Fruit fly (Drosophila melanogaster) whole organism, embryonic: Measurements from ENCODE around the gene Mst98Cb.
A peak's percentile ranks its signal among the peaks of the same experiment; 100 is the strongest.

ENCODE experiments used
- Atf-2 ChIP-seq: fragments of 200-800 bp; sonication (Bioruptor generic); optimal IDR thresholded peaks from 2 replicates; lab custom pipeline; 2016; ENCODE audit warnings: missing biosample characterization, missing genetic modification characterization
- Awh ChIP-seq: fragments of 200-800 bp; sonication (Bioruptor generic); IDR thresholded peaks from 2 replicates; pipeline ENCODE4, ENCODE4 v1.3.6; 2022; ENCODE audit warnings: missing biosample characterization, missing genetic modification characterization
- Bteb2 ChIP-seq: fragments of 200-800 bp; sonication (Bioruptor generic); optimal IDR thresholded peaks from 2 replicates; lab custom pipeline; 2016; ENCODE audit warnings: missing biosample characterization, missing genetic modification characterization
- CG10209 ChIP-seq: fragments of 200-800 bp; sonication (Bioruptor generic); optimal IDR thresholded peaks from 3 replicates; lab custom pipeline; 2017; ENCODE audit warnings: missing biosample characterization, mild to moderate bottlenecking, missing genetic modification characterization, missing genetic modification reagents
- CG10979 ChIP-seq: fragments of 200-800 bp; sonication (Bioruptor generic); optimal IDR thresholded peaks from 2 replicates; lab custom pipeline; 2018; ENCODE audit warnings: missing biosample characterization, mild to moderate bottlenecking, missing genetic modification characterization, moderate library complexity
- CG12942 ChIP-seq: fragments of 200-800 bp; sonication (Bioruptor generic); optimal IDR thresholded peaks from 3 replicates; lab custom pipeline; 2016; ENCODE audit warnings: missing biosample characterization, missing genetic modification characterization
- CG13123 ChIP-seq: fragments of 200-800 bp; sonication (Bioruptor generic); optimal IDR thresholded peaks from 2 replicates; lab custom pipeline; 2016; ENCODE audit warnings: missing biosample characterization, missing genetic modification characterization
- CG13624 ChIP-seq: fragments of 200-800 bp; sonication (Bioruptor generic); optimal IDR thresholded peaks from 2 replicates; lab custom pipeline; 2016; ENCODE audit warnings: missing biosample characterization, missing genetic modification characterization
- CG14860 ChIP-seq: fragments of 200-800 bp; sonication (Bioruptor generic); IDR thresholded peaks from 3 replicates; pipeline ENCODE4 v1.3.6; 2022; ENCODE audit warnings: missing biosample characterization, missing genetic modification characterization; ENCODE audit not compliant: partially characterized antibody
- CG1647 ChIP-seq: fragments of 200-800 bp; sonication (Bioruptor generic); optimal IDR thresholded peaks from 3 replicates; lab custom pipeline; 2016; ENCODE audit warnings: missing biosample characterization, missing genetic modification characterization
- CG17186 ChIP-seq: fragments of 200-800 bp; sonication (Bioruptor generic); optimal IDR thresholded peaks from 3 replicates; lab custom pipeline; 2017; ENCODE audit warnings: missing biosample characterization, missing genetic modification reagents, missing genetic modification characterization
- CG1792 ChIP-seq: fragments of 200-800 bp; sonication (Bioruptor generic); optimal IDR thresholded peaks from 2 replicates; lab custom pipeline; 2016; ENCODE audit warnings: missing biosample characterization, missing genetic modification characterization
- CG18262 ChIP-seq: fragments of 200-800 bp; optimal IDR thresholded peaks from 3 replicates; lab custom pipeline; 2019; ENCODE audit warnings: missing biosample characterization, mild to moderate bottlenecking, missing genetic modification characterization, moderate library complexity
- CG18619 ChIP-seq: fragments of 200-800 bp; sonication (Bioruptor generic); optimal IDR thresholded peaks from 3 replicates; lab custom pipeline; 2017; ENCODE audit warnings: missing biosample characterization, mild to moderate bottlenecking, missing genetic modification characterization
- CG30431 ChIP-seq: fragments of 200-800 bp; sonication (Bioruptor generic); optimal IDR thresholded peaks from 2 replicates; lab custom pipeline; 2017; ENCODE audit warnings: missing biosample characterization, missing genetic modification characterization
- CG3163 ChIP-seq: fragments of 200-800 bp; sonication (Bioruptor generic); optimal IDR thresholded peaks from 3 replicates; lab custom pipeline; 2016; ENCODE audit warnings: missing biosample characterization, missing genetic modification characterization
- CG8478 ChIP-seq: fragments of >200 bp; optimal IDR thresholded peaks from 2 replicates; lab custom pipeline; 2018
- CG9215 ChIP-seq: fragments of 200-800 bp; sonication (Bioruptor generic); IDR thresholded peaks from 2 replicates; pipeline ENCODE4 v1.3.6; 2022; ENCODE audit warnings: missing biosample characterization, missing genetic modification characterization
- Camta ChIP-seq: fragments of 200-800 bp; sonication (Bioruptor generic); optimal IDR thresholded peaks from 2 replicates; lab custom pipeline; 2016; ENCODE audit warnings: missing biosample characterization, missing genetic modification characterization
- Chrac-16 ChIP-seq: fragments of 200-800 bp; sonication (Bioruptor generic); optimal IDR thresholded peaks from 3 replicates; lab custom pipeline; 2016; ENCODE audit warnings: missing biosample characterization, missing genetic modification characterization
- CrebB ChIP-seq: fragments of 200-800 bp; sonication (Bioruptor generic); optimal IDR thresholded peaks from 3 replicates; lab custom pipeline; 2018; ENCODE audit warnings: missing biosample characterization, mild to moderate bottlenecking, missing genetic modification characterization
- Deaf1 ChIP-seq: fragments of 200-800 bp; optimal IDR thresholded peaks from 3 replicates; lab custom pipeline; 2019; ENCODE audit warnings: missing biosample characterization, mild to moderate bottlenecking, missing genetic modification characterization, moderate library complexity
- Ets97D ChIP-seq: fragments of 200-800 bp; sonication (Bioruptor generic); optimal IDR thresholded peaks from 3 replicates; lab custom pipeline; 2016; ENCODE audit warnings: missing biosample characterization, missing genetic modification characterization
- HLHmδ ChIP-seq: fragments of 200-800 bp; sonication (Bioruptor generic); optimal IDR thresholded peaks from 2 replicates; lab custom pipeline; 2018; ENCODE audit warnings: missing biosample characterization, mild to moderate bottlenecking, missing genetic modification characterization, moderate library complexity
- Hand ChIP-seq: fragments of 200-800 bp; sonication (Bioruptor generic); optimal IDR thresholded peaks from 2 replicates; lab custom pipeline; 2017; ENCODE audit warnings: mild to moderate bottlenecking, missing biosample characterization, missing genetic modification reagents, missing genetic modification characterization
- Hr78 ChIP-seq, 2 experiments: fragments of 200-800 bp in 1 of 2; fragments of >200 bp in 1 of 2; sonication (Bioruptor generic) in 1 of 2; optimal IDR thresholded peaks; 2 replicates each; lab custom pipeline; 2017 to 2019; ENCODE audit warnings: missing biosample characterization in 2 of 2, missing genetic modification characterization in 2 of 2, mild to moderate bottlenecking in 1 of 2, moderate library complexity in 1 of 2
- Jarid2 ChIP-seq: fragments of 200-800 bp; sonication (Bioruptor generic); optimal IDR thresholded peaks from 3 replicates; lab custom pipeline; 2017; ENCODE audit warnings: mild to moderate bottlenecking, missing biosample characterization, missing genetic modification reagents, missing genetic modification characterization
- Kr ChIP-seq: fragments of 200-800 bp; sonication (Bioruptor generic); optimal IDR thresholded peaks from 2 replicates; lab custom pipeline; 2017; ENCODE audit warnings: missing biosample characterization, mild to moderate bottlenecking, missing genetic modification characterization
- Meics ChIP-seq: fragments of 200-800 bp; sonication (Bioruptor generic); optimal IDR thresholded peaks from 2 replicates; lab custom pipeline; 2017; ENCODE audit warnings: missing biosample characterization, mild to moderate bottlenecking, missing genetic modification characterization
- NfI ChIP-seq: fragments of 200-800 bp; sonication (Bioruptor generic); optimal IDR thresholded peaks from 3 replicates; lab custom pipeline; 2018; ENCODE audit warnings: missing biosample characterization, mild to moderate bottlenecking, missing genetic modification characterization, moderate library complexity
- Poxn ChIP-seq: fragments of 200-800 bp; sonication (Bioruptor generic); IDR thresholded peaks from 2 replicates; pipeline ENCODE4 v1.3.6; 2022; ENCODE audit warnings: missing biosample characterization, missing genetic modification characterization
- Sox102F ChIP-seq: fragments of 200-800 bp; sonication (Bioruptor generic); optimal IDR thresholded peaks from 2 replicates; lab custom pipeline; 2018; ENCODE audit warnings: missing biosample characterization, mild to moderate bottlenecking, missing genetic modification characterization, moderate library complexity
- Vsx1 ChIP-seq: fragments of 200-800 bp; sonication (Bioruptor generic); optimal IDR thresholded peaks from 2 replicates; lab custom pipeline; 2017; ENCODE audit warnings: missing biosample characterization, mild to moderate bottlenecking, missing genetic modification characterization, missing genetic modification reagents
- Xbp1 ChIP-seq: fragments of 200-800 bp; sonication (Bioruptor generic); optimal IDR thresholded peaks from 3 replicates; lab custom pipeline; 2016; ENCODE audit warnings: missing biosample characterization, mild to moderate bottlenecking, missing genetic modification characterization
- ac ChIP-seq: fragments of 200-800 bp; sonication (Bioruptor generic); optimal IDR thresholded peaks from 3 replicates; lab custom pipeline; 2017; ENCODE audit warnings: missing biosample characterization, mild to moderate bottlenecking, missing genetic modification characterization
- bcd ChIP-seq: fragments of 200-800 bp; sonication (Bioruptor generic); optimal IDR thresholded peaks from 2 replicates; lab custom pipeline; 2017; ENCODE audit warnings: missing biosample characterization, mild to moderate bottlenecking, missing genetic modification characterization
- chm ChIP-seq: fragments of 200-800 bp; sonication (Bioruptor generic); IDR thresholded peaks from 2 replicates; pipeline ENCODE4 v1.3.6; 2022; ENCODE audit warnings: missing biosample characterization, missing genetic modification characterization
- da ChIP-seq: fragments of 200-800 bp; sonication (Bioruptor generic); optimal IDR thresholded peaks from 2 replicates; lab custom pipeline; 2016; ENCODE audit warnings: missing biosample characterization, missing genetic modification characterization
- exex ChIP-seq: fragments of 200-800 bp; sonication (Bioruptor generic); optimal IDR thresholded peaks from 4 replicates; lab custom pipeline; 2018; ENCODE audit warnings: missing biosample characterization, mild to moderate bottlenecking, missing genetic modification characterization, moderate library complexity
- her ChIP-seq: fragments of 200-800 bp; sonication (Bioruptor generic); optimal IDR thresholded peaks from 2 replicates; lab custom pipeline; 2016; ENCODE audit warnings: missing biosample characterization, missing genetic modification characterization
- ind ChIP-seq: fragments of 200-800 bp; sonication (Bioruptor generic); optimal IDR thresholded peaks from 3 replicates; lab custom pipeline; 2016; ENCODE audit warnings: missing biosample characterization, missing genetic modification characterization
- oc ChIP-seq: fragments of 200-800 bp; sonication (Bioruptor generic); optimal IDR thresholded peaks from 2 replicates; lab custom pipeline; 2018; ENCODE audit warnings: missing biosample characterization, mild to moderate bottlenecking, missing genetic modification characterization, moderate library complexity
- odd ChIP-seq: fragments of 200-800 bp; sonication (Bioruptor generic); optimal IDR thresholded peaks from 2 replicates; lab custom pipeline; 2017; ENCODE audit warnings: missing biosample characterization, mild to moderate bottlenecking, missing genetic modification characterization
- otp ChIP-seq: fragments of 200-800 bp; sonication (Bioruptor generic); IDR thresholded peaks from 3 replicates; pipeline ENCODE4, ENCODE4 v1.3.6; 2022; ENCODE audit warnings: missing biosample characterization, missing genetic modification characterization
- p53 ChIP-seq: fragments of 200-800 bp; sonication (Bioruptor generic); optimal IDR thresholded peaks from 2 replicates; lab custom pipeline; 2016; ENCODE audit warnings: missing biosample characterization, missing genetic modification characterization
- peb ChIP-seq: fragments of 200-800 bp; sonication (Bioruptor generic); IDR thresholded peaks from 2 replicates; pipeline ENCODE4 v1.3.6; 2022; ENCODE audit warnings: missing biosample characterization, missing genetic modification characterization
- sna ChIP-seq: fragments of 200-800 bp; sonication (Bioruptor generic); IDR thresholded peaks from 2 replicates; pipeline ENCODE4 v1.3.6; 2022; ENCODE audit warnings: missing biosample characterization, missing genetic modification characterization; ENCODE audit not compliant: partially characterized antibody
- sqz ChIP-seq: fragments of 200-800 bp; sonication (Bioruptor generic); optimal IDR thresholded peaks from 3 replicates; lab custom pipeline; 2018; ENCODE audit warnings: missing biosample characterization, mild to moderate bottlenecking, missing genetic modification characterization
- sug ChIP-seq: fragments of 200-800 bp; optimal IDR thresholded peaks from 2 replicates; lab custom pipeline; 2019; ENCODE audit warnings: missing biosample characterization, mild to moderate bottlenecking, missing genetic modification characterization, moderate library complexity

Mst98Cb gene

DNA sequence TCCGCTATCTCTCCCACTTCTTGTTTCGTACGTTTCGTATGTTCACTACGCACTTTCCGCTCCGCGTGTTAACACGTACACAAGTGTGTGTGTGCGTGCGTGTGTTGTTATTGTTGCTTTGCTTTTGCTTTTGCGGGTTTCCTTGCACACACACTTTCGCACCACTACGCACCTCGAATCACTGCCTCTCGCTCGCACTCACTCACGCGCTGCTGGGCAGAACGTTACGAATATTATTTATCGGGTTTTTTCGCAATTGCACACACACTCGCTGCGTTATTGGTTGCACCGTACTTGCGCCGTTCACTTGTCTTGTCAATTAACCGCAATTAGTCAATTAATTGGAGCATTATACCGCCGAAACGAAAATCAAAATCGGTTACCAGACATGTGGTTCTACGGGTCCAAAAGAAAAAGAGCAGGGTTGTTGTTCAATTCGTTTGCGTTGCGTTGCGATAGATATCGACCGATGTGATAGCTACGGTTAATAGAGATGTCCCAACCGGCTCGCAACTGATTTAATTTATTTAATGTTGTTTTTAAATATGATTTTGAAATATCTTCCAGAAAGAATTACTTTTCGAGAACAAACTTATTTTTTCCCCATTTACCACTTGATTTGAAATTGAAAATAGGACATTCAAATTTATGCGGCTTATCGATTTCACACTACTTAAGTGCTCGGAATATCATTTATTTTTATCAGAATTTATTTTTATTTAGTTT, 43.6 kb downstream of the Mst98Cb start, which contains the start of gene larp (continued):
- TF ChIP-seq sna (GFP tag; lab: Robert Waterston, UW) = peak; percentile 89
- TF ChIP-seq Vsx1 (GFP tag; lab: Kevin White, UChicago) = no peak
- TF ChIP-seq oc (tag; lab: Kevin White, UChicago) = peak; percentile 41
- TF ChIP-seq sug = peak; percentile 70
- peak; percentile 41 for TF ChIP-seq Atf-2 (GFP tag; lab: Kevin White, UChicago)
- TF ChIP-seq Poxn (GFP tag; lab: Robert Waterston, UW) = 0 out of 2 replicates have a peak, but pooled peaks have one; percentile 51
- TF ChIP-seq CG13123 (GFP tag; lab: Kevin White, UChicago) = peak; percentile 46
- TF ChIP-seq Meics = peak; percentile 36
- no peak for TF ChIP-seq Hand
- peak; percentile 52 for TF ChIP-seq CG10209 (GFP tag; lab: Kevin White, UChicago)
- TF ChIP-seq chm = peak; percentile 43
- TF ChIP-seq CG13624 (GFP tag; lab: Kevin White, UChicago) = peak; percentile 56
- TF ChIP-seq CG30431 = peak; percentile 1
- peak; percentile 53 for TF ChIP-seq Awh (GFP tag; lab: Robert Waterston, UW)
- no peak for TF ChIP-seq her (GFP tag; lab: Kevin White, UChicago)
- peak; percentile 83 for TF ChIP-seq Xbp1 (GFP tag; lab: Kevin White, UChicago)
- TF ChIP-seq CG18262 (tag; lab: Kevin White, UChicago) = peak; percentile 51
- peak; percentile 71 for TF ChIP-seq CG9215 (GFP tag; lab: Robert Waterston, UW)
- TF ChIP-seq CG8478 (lab: Kevin White, UChicago) = peak; percentile 90
- peak; percentile 75 for TF ChIP-seq Chrac-16 (GFP tag; lab: Kevin White, UChicago)
- peak; percentile 2 for TF ChIP-seq p53 (GFP tag; lab: Kevin White, UChicago)
- no peak for TF ChIP-seq Hr78 (GFP tag; optimal IDR thresholded peaks at IDR 0.05; lab: Kevin White, UChicago)
- no peak for TF ChIP-seq CrebB (tag; lab: Kevin White, UChicago)
- peak; percentile 80 for TF ChIP-seq Ets97D (GFP tag; lab: Kevin White, UChicago)
- TF ChIP-seq da = peak; percentile 27
- peak; percentile 88 for TF ChIP-seq CG17186
- TF ChIP-seq exex (tag; lab: Kevin White, UChicago) = peak; percentile 4
- peak; percentile 45 for TF ChIP-seq Camta (GFP tag; lab: Kevin White, UChicago)
- TF ChIP-seq CG3163 = peak; percentile 3
- peak; percentile 53 for TF ChIP-seq bcd (GFP tag; lab: Kevin White, UChicago)
- TF ChIP-seq HLHmδ (GFP tag; lab: Kevin White, UChicago) = no peak
- peak; percentile 73 for TF ChIP-seq ind (GFP tag; lab: Kevin White, UChicago)
- no peak for TF ChIP-seq ac (GFP tag; lab: Kevin White, UChicago)
- TF ChIP-seq Jarid2 (GFP tag; lab: Kevin White, UChicago) = no peak
- no peak for TF ChIP-seq sqz (GFP tag; lab: Kevin White, UChicago)
- TF ChIP-seq CG18619 (GFP tag; lab: Kevin White, UChicago) = peak; percentile 55
- no peak for TF ChIP-seq CG1792 (GFP tag; lab: Kevin White, UChicago)
- no peak for TF ChIP-seq Kr
- TF ChIP-seq CG1647 = peak; percentile 51
- TF ChIP-seq Sox102F (GFP tag; lab: Kevin White, UChicago) = peak; percentile 67
- TF ChIP-seq Deaf1 (tag; lab: Kevin White, UChicago) = no peak
- TF ChIP-seq odd (GFP tag; lab: Kevin White, UChicago) = no peak
- TF ChIP-seq NfI (GFP tag; lab: Kevin White, UChicago) = peak; percentile 64
- TF ChIP-seq CG10979 (tag; lab: Kevin White, UChicago) = peak; percentile 34
- peak; percentile 64; the same call in 2 of the 3 replicates for TF ChIP-seq otp (GFP tag; lab: Robert Waterston, UW)
- TF ChIP-seq Bteb2 (GFP tag; lab: Kevin White, UChicago) = peak; percentile 21
- TF ChIP-seq CG14860 = peak; percentile 87
- no peak for TF ChIP-seq peb (GFP tag; lab: Robert Waterston, UW)
- TF ChIP-seq CG12942 (GFP tag; lab: Kevin White, UChicago) = peak; percentile 59
